Worm (Caenorhabditis elegans) whole organism, L1 larva: ENCODE measurements around the gene lgg-1.

Source experiments
- aly-2 ChIP-seq: fragments of 150-350 bp; optimal IDR thresholded peaks from 2 replicates; lab custom pipeline; 2014; ENCODE audit warnings: missing biosample characterization, missing genetic modification characterization
- ama-1 ChIP-seq: fragments of 150-350 bp; optimal IDR thresholded peaks from 2 replicates; lab custom pipeline; 2014
- ceh-8 ChIP-seq: fragments of 200-800 bp; sonication (Bioruptor generic); optimal IDR thresholded peaks from 2 replicates; lab custom pipeline; 2018; ENCODE audit warnings: mild to moderate bottlenecking, missing genetic modification characterization, moderate library complexity, missing compliant biosample characterization
- elt-3 ChIP-seq, 6 experiments: fragments of 150-350 bp in 1 of 6; sonication (generic microtip); optimal IDR thresholded peaks; 2 replicates each; lab custom pipeline; 2017 to 2018; ENCODE audit warnings: missing biosample characterization in 6 of 6, missing genetic modification characterization in 6 of 6, inconsistent platforms in 1 of 6
- fkh-8 ChIP-seq: sonication (generic microtip); optimal IDR thresholded peaks from 2 replicates; lab custom pipeline; 2016; ENCODE audit warnings: mild to moderate bottlenecking, missing genetic modification characterization, missing compliant biosample characterization
- nhr-12 ChIP-seq: sonication (generic microtip); optimal IDR thresholded peaks from 2 replicates; lab custom pipeline; 2017; ENCODE audit warnings: missing biosample characterization, missing genetic modification characterization
- nhr-77 ChIP-seq: fragments of 150-350 bp; optimal IDR thresholded peaks from 2 replicates; lab custom pipeline; 2014; ENCODE audit warnings: missing biosample characterization, missing genetic modification characterization
- nhr-85 ChIP-seq: sonication (generic microtip); peaks from one replicate; lab custom pipeline; 2016; ENCODE audit warnings: missing genetic modification characterization, inconsistent platforms, missing compliant biosample characterization
- pax-3 ChIP-seq: fragments of 200-800 bp; sonication (Bioruptor generic); optimal IDR thresholded peaks from 2 replicates; lab custom pipeline; 2018; ENCODE audit warnings: mild to moderate bottlenecking, missing genetic modification characterization, moderate library complexity, missing compliant biosample characterization
- unc-130 ChIP-seq: fragments of 150-350 bp; optimal IDR thresholded peaks from 2 replicates; lab custom pipeline; 2017; ENCODE audit warnings: missing biosample characterization, missing genetic modification characterization, inconsistent platforms
- zag-1 ChIP-seq: fragments of 150-350 bp; optimal IDR thresholded peaks from 2 replicates; lab custom pipeline; 2014; ENCODE audit warnings: missing biosample characterization, missing genetic modification characterization
- ztf-4 ChIP-seq: fragments of 150-350 bp; optimal IDR thresholded peaks from 2 replicates; lab custom pipeline; 2014; ENCODE audit warnings: missing biosample characterization, missing genetic modification characterization

- no peak for TF ChIP-seq ama-1
- TF ChIP-seq elt-3 (tag; optimal IDR thresholded peaks at IDR 0.05; lab: Kevin White, UChicago): no peak
- TF ChIP-seq nhr-77 (tag; lab: Kevin White, UChicago): peak; percentile 5
- no peak for TF ChIP-seq pax-3 (tag; lab: Kevin White, UChicago)
- TF ChIP-seq unc-130: no peak
- no peak for TF ChIP-seq zag-1 (tag; lab: Kevin White, UChicago)
- no peak for TF ChIP-seq nhr-12 (tag; lab: Kevin White, UChicago)
- peak; percentile 96 for TF ChIP-seq fkh-8 (tag; lab: Kevin White, UChicago)
- TF ChIP-seq aly-2 (tag; lab: Kevin White, UChicago): no peak
- no peak for TF ChIP-seq ceh-8
- TF ChIP-seq ztf-4 (tag; lab: Kevin White, UChicago): no peak
- no peak for TF ChIP-seq nhr-85 (tag; lab: Kevin White, UChicago)
Observed at ce11 chrII:6342455-6342854, 5.1 kb downstream of the lgg-1 start.
